Comparison of ENCODE assay signal across 2 worm cellular contexts in the genomic region with DNA sequence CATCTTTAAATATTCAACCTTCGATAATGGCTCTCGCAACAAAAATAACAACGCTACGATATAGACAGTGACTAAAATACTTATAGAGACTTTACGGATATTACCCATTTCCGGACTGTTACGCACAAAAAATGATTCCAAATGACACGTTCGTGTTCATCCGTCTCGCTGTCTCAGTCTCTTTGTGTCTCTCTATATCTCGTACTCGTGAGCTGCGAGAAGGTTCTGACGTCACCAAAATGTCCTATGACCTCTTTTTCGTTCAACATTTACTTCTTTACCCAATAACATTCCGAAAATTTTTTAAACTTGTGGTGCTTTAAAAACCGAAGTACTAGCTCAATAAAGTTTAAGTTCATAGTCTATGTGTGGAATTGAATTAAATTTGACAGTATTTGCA.
TF ChIP-seq lines count a peak whose summit lies in the region.

No protein-coding gene starts in this region.

TF ChIP-seq in whole organism, L1 larva, 84 proteins besides CTCF, POLR2A, EP300 and RAD21 (continued from another document):
- TF ChIP-seq tbx-2 (tag; optimal IDR thresholded peaks at IDR 0.05; lab: Kevin White, UChicago) (peak; percentile 18), efl-1 (optimal IDR thresholded peaks at IDR 0.05; lab: Kevin White, UChicago) (peak; percentile 18 to 31), efl-1 (GFP tag; optimal IDR thresholded peaks at IDR 0.05 in 1 of 2; lab: Kevin White, UChicago) (no peak), elt-2 (tag; optimal IDR thresholded peaks at IDR 0.05; lab: Kevin White, UChicago) (no peak), grh-1 (GFP tag; IDR thresholded peaks at IDR 0.05; lab: Robert Waterston, UW) (no peak), lir-3 (tag; optimal IDR thresholded peaks at IDR 0.05; lab: Kevin White, UChicago; ENCODE audit: poor library complexity) (peak; percentile 43), xbp-1 (tag; optimal IDR thresholded peaks at IDR 0.05; lab: Kevin White, UChicago) (peak; percentile 6), isw-1 (GFP tag; IDR thresholded peaks at IDR 0.05; lab: Robert Waterston, UW) (no peak), ama-1 (optimal IDR thresholded peaks at IDR 0.05; lab: Kevin White, UChicago) (no peak), unc-86 (tag; optimal IDR thresholded peaks at IDR 0.05; lab: Kevin White, UChicago) (peak; percentile 29), pag-3 (tag; optimal IDR thresholded peaks at IDR 0.05; lab: Kevin White, UChicago; ENCODE audit: borderline replicate concordance, insufficient read depth) (no peak), sox-4 (tag; optimal IDR thresholded peaks at IDR 0.05; lab: Kevin White, UChicago) (no peak), nhr-71 (tag; optimal IDR thresholded peaks at IDR 0.05; lab: Kevin White, UChicago) (peak; percentile 66), unc-30 (tag; optimal IDR thresholded peaks at IDR 0.05; lab: Kevin White, UChicago) (no peak), nhr-77 (tag; optimal IDR thresholded peaks at IDR 0.05; lab: Kevin White, UChicago) (no peak), mdl-1 (tag; optimal IDR thresholded peaks at IDR 0.05; lab: Kevin White, UChicago) (peak in 1 of 2 experiments; percentile 47), lin-35 (GFP tag; optimal IDR thresholded peaks at IDR 0.05; lab: Kevin White, UChicago) (peak in 1 of 2 experiments; percentile 45), ceh-88 (GFP tag; IDR thresholded peaks at IDR 0.05; lab: Robert Waterston, UW) (no peak), ceh-63 (GFP tag; optimal IDR thresholded peaks at IDR 0.05; lab: Kevin White, UChicago) (no peak), fkh-8 (tag; optimal IDR thresholded peaks at IDR 0.05; lab: Kevin White, UChicago) (peak; percentile 47), dsc-1 (tag; optimal IDR thresholded peaks at IDR 0.05; lab: Kevin White, UChicago) (no peak), fkh-4 (tag; optimal IDR thresholded peaks at IDR 0.05; lab: Kevin White, UChicago; ENCODE audit: borderline replicate concordance) (no peak)

TF ChIP-seq in whole organism, L2 larva, 48 proteins besides CTCF, POLR2A, EP300 and RAD21 (continued from another document):
- TF ChIP-seq nhr-11 (tag; optimal IDR thresholded peaks at IDR 0.05; lab: Kevin White, UChicago), result no peak
- peak in 1 of 2 experiments; percentile 48 for TF ChIP-seq lsy-2 (tag; optimal IDR thresholded peaks at IDR 0.05; lab: Kevin White, UChicago)
